Fruit fly (Drosophila melanogaster) whole organism, prepupa: ENCODE measurements around the gene CG40485.

Source experiments
- CG16779 ChIP-seq: fragments of 200-800 bp; sonication (Bioruptor generic); optimal IDR thresholded peaks from 3 replicates; lab custom pipeline; 2017; ENCODE audit warnings: missing biosample characterization, mild to moderate bottlenecking, missing genetic modification characterization
- CG31627 ChIP-seq: fragments of 200-800 bp; sonication (Bioruptor generic); optimal IDR thresholded peaks from 3 replicates; lab custom pipeline; 2016; ENCODE audit warnings: missing biosample characterization, missing genetic modification characterization
- Ets21C ChIP-seq: fragments of 200-800 bp; sonication (Bioruptor generic); optimal IDR thresholded peaks from 3 replicates; lab custom pipeline; 2016; ENCODE audit warnings: missing biosample characterization, missing genetic modification characterization
- OdsH ChIP-seq: fragments of 200-800 bp; sonication (Bioruptor generic); optimal IDR thresholded peaks from 3 replicates; lab custom pipeline; 2016; ENCODE audit warnings: missing biosample characterization, missing genetic modification characterization
- Sox102F ChIP-seq: fragments of 200-800 bp; sonication (Bioruptor generic); optimal IDR thresholded peaks from 2 replicates; lab custom pipeline; 2016; ENCODE audit warnings: missing biosample characterization, mild to moderate bottlenecking, missing genetic modification characterization
- achi ChIP-seq: fragments of 200-800 bp; sonication (Bioruptor generic); optimal IDR thresholded peaks from 3 replicates; lab custom pipeline; 2016; ENCODE audit warnings: missing biosample characterization, missing genetic modification characterization

- TF ChIP-seq achi (GFP tag; lab: Kevin White, UChicago): no peak
- TF ChIP-seq CG31627 (GFP tag; lab: Kevin White, UChicago): no peak
- peak; percentile 21 for TF ChIP-seq OdsH (GFP tag; lab: Kevin White, UChicago)
- no peak for TF ChIP-seq Ets21C (GFP tag; lab: Kevin White, UChicago)
- no peak for TF ChIP-seq CG16779 (tag; lab: Kevin White, UChicago)
- TF ChIP-seq Sox102F (GFP tag; lab: Kevin White, UChicago): peak; percentile 11
These were observed 45.2 kb upstream of the CG40485 start for dm6 chrX:23007399-23007798.
